Fruit fly (Drosophila melanogaster) Kc167 (cell line): ENCODE results near the gene Sfmbt.

Experiments
- Myc ChIP-seq: fragments of >200 bp; optimal IDR thresholded peaks from 2 replicates; lab custom pipeline; 2017; ENCODE audit warnings: missing external identifiers
- Sin3A ChIP-seq: fragments of >200 bp; optimal IDR thresholded peaks from 2 replicates; lab custom pipeline; 2018; ENCODE audit warnings: missing external identifiers
- h ChIP-seq: fragments of >200 bp; optimal IDR thresholded peaks from 3 replicates; lab custom pipeline; 2018; ENCODE audit warnings: missing external identifiers
- insv ChIP-seq: fragments of >200 bp; optimal IDR thresholded peaks from 3 replicates; lab custom pipeline; 2018; ENCODE audit warnings: missing external identifiers
- psq ChIP-seq: fragments of >200 bp; optimal IDR thresholded peaks from 2 replicates; lab custom pipeline; 2017; ENCODE audit warnings: missing external identifiers
- ttk ChIP-seq: sonication (Bioruptor generic); optimal IDR thresholded peaks from 2 replicates; lab custom pipeline; 2017; ENCODE audit warnings: missing external identifiers

DNA sequence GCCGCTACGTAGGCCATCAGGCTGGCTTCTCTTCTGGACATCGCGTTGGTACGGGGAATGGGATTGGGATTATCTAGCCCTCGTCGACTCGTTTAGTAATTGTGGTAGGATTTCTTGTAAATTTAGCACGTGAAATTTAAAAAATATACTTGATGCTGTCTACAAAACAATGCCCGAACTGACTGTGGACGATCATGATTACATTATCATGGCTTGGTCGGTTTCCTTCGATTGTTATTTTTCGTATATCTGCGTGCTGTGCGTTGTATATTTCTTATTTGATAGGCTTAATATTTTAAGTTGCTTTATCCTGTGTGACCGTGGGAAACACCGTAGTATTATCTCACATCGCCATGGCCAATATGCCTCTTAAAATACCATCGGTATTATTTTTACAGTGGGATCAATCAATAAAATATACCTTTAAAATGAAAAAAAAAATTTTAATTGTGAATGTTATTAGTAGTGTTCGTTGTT is 26.4 kb upstream of the Sfmbt start, which contains the start of gene CG16972:
- no peak for TF ChIP-seq psq
- TF ChIP-seq insv: no peak
- no peak for TF ChIP-seq h
- TF ChIP-seq Sin3A: no peak
- TF ChIP-seq ttk (lab: Kevin White, UChicago): no peak
- TF ChIP-seq Myc (lab: Kevin White, UChicago): no peak
